Fruit fly (Drosophila melanogaster): ENCODE data around the gene CG13312.

Gene CG13312

dm6 chr3L:8842359-8842758 lies 35.3 kb upstream of the CG13312 start:
- TF ChIP-seq E2f2 (GFP tag; IDR thresholded peaks at IDR 0.05) (no peak), Med (GFP tag) (peak; percentile 71), Dref (GFP tag; IDR thresholded peaks at IDR 0.05) (no peak), chinmo (GFP tag; IDR thresholded peaks at IDR 0.05; ENCODE audit: partially characterized antibody) (peak; percentile 38; the same call in 1 of the 4 replicates), klu (GFP tag; IDR thresholded peaks at IDR 0.05) (no peak), kah (GFP tag; optimal IDR thresholded peaks at IDR 0.05) (no peak), Mes4 (GFP tag; optimal IDR thresholded peaks at IDR 0.05) (no peak), CG1792 (GFP tag; optimal IDR thresholded peaks at IDR 0.05) (no peak), C15 (GFP tag; IDR thresholded peaks at IDR 0.05) (no peak), CG15601 (tag; optimal IDR thresholded peaks at IDR 0.05) (no peak), lov (optimal IDR thresholded peaks at IDR 0.05) (no peak), lov (GFP tag; IDR thresholded peaks at IDR 0.05) (no peak), ase (GFP tag; IDR thresholded peaks at IDR 0.05) (no peak), H15 (GFP tag; IDR thresholded peaks at IDR 0.05) (no peak), PHDP (tag; optimal IDR thresholded peaks at IDR 0.05) (no peak), ATbp (GFP tag; optimal IDR thresholded peaks at IDR 0.05) (no peak), sima (GFP tag; optimal IDR thresholded peaks at IDR 0.05) (no peak), onecut (GFP tag; IDR thresholded peaks at IDR 0.05) (peak; percentile 69)

dm6 chr3L:8841757-8842156 lies 34.7 kb upstream of the CG13312 start:
- TF ChIP-seq repo (GFP tag; optimal IDR thresholded peaks at IDR 0.05) (peak; percentile 26), lmd (GFP tag; IDR thresholded peaks at IDR 0.05) (peak; percentile 84), dimm (GFP tag; IDR thresholded peaks at IDR 0.05) (peak; percentile 31; the same call in 1 of the 2 replicates), croc (GFP tag; conservative IDR thresholded peaks at IDR 0.05) (peak; percentile 67; the same call in 2 of the 3 replicates), CG30403 (GFP tag; optimal IDR thresholded peaks at IDR 0.05) (peak; percentile 75), CG4360 (GFP tag; IDR thresholded peaks at IDR 0.05) (no peak), Asciz (GFP tag; optimal IDR thresholded peaks at IDR 0.05) (peak; percentile 55), CG6654 (GFP tag; optimal IDR thresholded peaks at IDR 0.05) (peak; percentile 8), Bteb2 (GFP tag; optimal IDR thresholded peaks at IDR 0.05) (peak; percentile 37), sim (GFP tag; IDR thresholded peaks at IDR 0.05) (peak; percentile 68), CG14050 (GFP tag; IDR thresholded peaks at IDR 0.05) (peak; percentile 63), h (optimal IDR thresholded peaks at IDR 0.05) (no peak), knrl (GFP tag; IDR thresholded peaks at IDR 0.05; ENCODE audit: partially characterized antibody) (no peak), unpg (GFP tag; optimal IDR thresholded peaks at IDR 0.05) (peak; percentile 81), GATAe (GFP tag; conservative IDR thresholded peaks at IDR 0.05) (no peak), BtbVII (GFP tag; optimal IDR thresholded peaks at IDR 0.05) (peak; percentile 62), CG10959 (GFP tag; IDR thresholded peaks at IDR 0.05) (peak; percentile 45; the same call in 1 of the 2 replicates), Bgb (GFP tag; IDR thresholded peaks at IDR 0.05; ENCODE audit: partially characterized antibody) (no peak), HLH4C (GFP tag; IDR thresholded peaks at IDR 0.05; ENCODE audit: partially characterized antibody) (no peak), MESR4 (GFP tag; optimal IDR thresholded peaks at IDR 0.05) (no peak), Sry-δ (GFP tag; optimal IDR thresholded peaks at IDR 0.05) (peak; percentile 20), eyg (GFP tag; optimal IDR thresholded peaks at IDR 0.05) (peak; percentile 10), CG2875 (GFP tag; optimal IDR thresholded peaks at IDR 0.05) (peak; percentile 42), Dbx (GFP tag; IDR thresholded peaks at IDR 0.05) (peak; percentile 61; the same call in 2 of the 3 replicates), unc-4 (GFP tag; IDR thresholded peaks at IDR 0.05; ENCODE audit: partially characterized antibody) (no peak), Hr78 (GFP tag; optimal IDR thresholded peaks at IDR 0.05) (no peak), wek (GFP tag; optimal IDR thresholded peaks at IDR 0.05) (peak; percentile 24), ab (GFP tag; optimal IDR thresholded peaks at IDR 0.05) (no peak), ind (GFP tag; optimal IDR thresholded peaks at IDR 0.05) (peak; percentile 62), CG5953 (GFP tag; IDR thresholded peaks at IDR 0.05) (peak; percentile 66), CG33213 (GFP tag; optimal IDR thresholded peaks at IDR 0.05) (no peak), CG13296 (GFP tag; optimal IDR thresholded peaks at IDR 0.05) (peak; percentile 61), sna (GFP tag; IDR thresholded peaks at IDR 0.05; ENCODE audit: partially characterized antibody) (no peak), CG11085 (GFP tag; IDR thresholded peaks at IDR 0.05) (peak; percentile 25; the same call in 1 of the 2 replicates)
